Worm (Caenorhabditis elegans) whole organism, late embryonic: ENCODE results near the gene C13A10.2.

Experiments used
- pqm-1 ChIP-seq: sonication (generic microtip); optimal IDR thresholded peaks from 2 replicates; lab custom pipeline; 2016; ENCODE audit warnings: missing genetic modification characterization, missing compliant biosample characterization
- ztf-16 ChIP-seq: sonication (generic microtip); optimal IDR thresholded peaks from 2 replicates; lab custom pipeline; 2017; ENCODE audit warnings: missing genetic modification characterization, missing compliant biosample characterization

- TF ChIP-seq pqm-1 (no peak), ztf-16 (no peak)
Measured at ce11 chrII:1324017-1324416, 33.8 kb downstream of the C13A10.2 start.
